Fruit fly (Drosophila melanogaster) whole organism, prepupa: ENCODE results near the gene Cyp4ac1.

Experiments used
- CG32006 ChIP-seq: fragments of 200-800 bp; sonication (Bioruptor generic); optimal IDR thresholded peaks from 3 replicates; lab custom pipeline; 2017; ENCODE audit warnings: missing biosample characterization, mild to moderate bottlenecking, missing genetic modification characterization
- Ets96B ChIP-seq: fragments of 200-800 bp; optimal IDR thresholded peaks from 2 replicates; lab custom pipeline; 2019; ENCODE audit warnings: missing biosample characterization, mild to moderate bottlenecking, missing genetic modification characterization, moderate library complexity
- Hr38 ChIP-seq: sonication (Bioruptor generic); optimal IDR thresholded peaks from 2 replicates; lab custom pipeline; 2016; ENCODE audit warnings: missing biosample characterization, missing genetic modification characterization
- Hr39 ChIP-seq: fragments of 200-800 bp; sonication (Bioruptor generic); optimal IDR thresholded peaks from 2 replicates; lab custom pipeline; 2016; ENCODE audit warnings: missing biosample characterization, missing genetic modification characterization
- Sox102F ChIP-seq: fragments of 200-800 bp; sonication (Bioruptor generic); optimal IDR thresholded peaks from 2 replicates; lab custom pipeline; 2016; ENCODE audit warnings: missing biosample characterization, mild to moderate bottlenecking, missing genetic modification characterization

DNA sequence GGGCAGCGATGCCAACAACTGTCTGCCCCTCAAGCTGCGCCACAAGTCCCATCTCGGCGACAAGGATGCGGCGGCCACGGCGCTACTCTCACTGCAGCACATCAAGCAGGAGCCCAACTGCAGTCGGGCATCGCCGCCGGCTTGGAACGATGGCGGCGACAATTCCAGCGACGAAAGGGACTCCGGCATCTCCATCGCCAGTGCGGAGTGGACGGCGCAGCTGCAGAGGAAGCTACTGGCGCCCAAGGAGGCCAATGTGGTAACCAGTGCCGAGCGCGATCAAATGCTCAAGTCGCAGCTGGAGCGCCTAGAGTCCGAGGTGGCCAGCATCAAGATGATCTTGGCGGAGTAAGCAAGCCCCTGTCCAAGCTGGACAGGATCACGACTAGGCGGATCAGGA is 45.6 kb downstream of the Cyp4ac1 start:
- TF ChIP-seq Sox102F (GFP tag; lab: Kevin White, UChicago) = no peak
- no peak for TF ChIP-seq CG32006 (GFP tag; lab: Kevin White, UChicago)
- no peak for TF ChIP-seq Hr39 (GFP tag; lab: Kevin White, UChicago)
- TF ChIP-seq Ets96B (tag; lab: Kevin White, UChicago) = no peak
- TF ChIP-seq Hr38 = no peak
